Fruit fly (Drosophila melanogaster): Measurements from ENCODE around the gene Sur-8.

Gene Sur-8

dm6 chr3R:17410808-17411207 lies 8.5 kb upstream of the Sur-8 start, which contains the start of gene CG5863:
Gene CG5863, plus strand, starts transcription at chr3R:17411108.
- TF ChIP-seq CG32006 (GFP tag; optimal IDR thresholded peaks at IDR 0.05) (no peak), Gug (GFP tag; IDR thresholded peaks at IDR 0.05) (no peak), Eip78C (GFP tag) (no peak), Sox102F (GFP tag; optimal IDR thresholded peaks at IDR 0.05) (no peak), CG10669 (GFP tag; optimal IDR thresholded peaks at IDR 0.05) (no peak), CG11902 (GFP tag; optimal IDR thresholded peaks at IDR 0.05) (no peak), svp (GFP tag) (no peak), CG31627 (GFP tag; optimal IDR thresholded peaks at IDR 0.05) (no peak), Eip93F (GFP tag; optimal IDR thresholded peaks at IDR 0.05) (no peak), Blimp-1 (GFP tag; optimal IDR thresholded peaks at IDR 0.05) (no peak), Hr38 (GFP tag; optimal IDR thresholded peaks at IDR 0.05) (no peak), CG6276 (GFP tag; optimal IDR thresholded peaks at IDR 0.05) (no peak), CG16779 (tag; optimal IDR thresholded peaks at IDR 0.05) (no peak)

- TF ChIP-seq CG8632 (GFP tag; optimal IDR thresholded peaks at IDR 0.05) (no peak), Ets21C (GFP tag; optimal IDR thresholded peaks at IDR 0.05) (no peak), CG3919 (GFP tag; optimal IDR thresholded peaks at IDR 0.05) (no peak)
Observed at dm6 chr3R:17409319-17409718, 7.0 kb upstream of the Sur-8 start, which contains the start of gene CG5860. Gene CG5860, plus strand, starts transcription at chr3R:17409619.

dm6 chr3R:17407576-17407975 lies 5.3 kb upstream of the Sur-8 start, which contains the start of gene CG17283:
Gene CG17283, plus strand, starts transcription at chr3R:17407876.
- no peak for TF ChIP-seq Hr4 (GFP tag; optimal IDR thresholded peaks at IDR 0.05)
- TF ChIP-seq CG34406 (GFP tag; optimal IDR thresholded peaks at IDR 0.05): no peak
- no peak for TF ChIP-seq Hr39 (GFP tag; optimal IDR thresholded peaks at IDR 0.05)
- no peak for TF ChIP-seq CG6276 (GFP tag; optimal IDR thresholded peaks at IDR 0.05)
- TF ChIP-seq lz (GFP tag; optimal IDR thresholded peaks at IDR 0.05): no peak
- TF ChIP-seq dsx (GFP tag; optimal IDR thresholded peaks at IDR 0.05; ENCODE audit: poor library complexity, severe bottlenecking): no peak
- no peak for TF ChIP-seq Smox (GFP tag; optimal IDR thresholded peaks at IDR 0.05)
- TF ChIP-seq CG8319 (GFP tag; optimal IDR thresholded peaks at IDR 0.05): no peak
- TF ChIP-seq Eip93F (GFP tag; optimal IDR thresholded peaks at IDR 0.05): no peak
- no peak for TF ChIP-seq CG8119 (GFP tag; IDR thresholded peaks at IDR 0.05)
- TF ChIP-seq acj6 (GFP tag; optimal IDR thresholded peaks at IDR 0.05): no peak
- TF ChIP-seq dac (GFP tag; optimal IDR thresholded peaks at IDR 0.05): no peak
- TF ChIP-seq ss (GFP tag; optimal IDR thresholded peaks at IDR 0.05): no peak
- TF ChIP-seq CG6163 (GFP tag; IDR thresholded peaks at IDR 0.05): no peak
- no peak for TF ChIP-seq CG6854 (GFP tag; optimal IDR thresholded peaks at IDR 0.05)

dm6 chr3R:17406411-17406810 lies 4.1 kb upstream of the Sur-8 start, which contains the start of the genes CG42824 and CG42798:
Gene CG42824, minus strand, starts transcription at chr3R:17406511.
Gene CG42798, plus strand, starts transcription at chr3R:17406678.
- TF ChIP-seq Met (GFP tag; optimal IDR thresholded peaks at IDR 0.05) (no peak), Eip78C (GFP tag) (no peak), CG11902 (GFP tag; optimal IDR thresholded peaks at IDR 0.05) (no peak), CG6808 (GFP tag; optimal IDR thresholded peaks at IDR 0.05) (no peak), CG7368 (GFP tag; optimal IDR thresholded peaks at IDR 0.05) (no peak), CG10669 (GFP tag; optimal IDR thresholded peaks at IDR 0.05) (no peak), CG32006 (GFP tag; optimal IDR thresholded peaks at IDR 0.05) (no peak), CG6276 (GFP tag; optimal IDR thresholded peaks at IDR 0.05) (no peak), dsx (GFP tag; optimal IDR thresholded peaks at IDR 0.05; ENCODE audit: poor library complexity, severe bottlenecking) (no peak), Eip93F (GFP tag; optimal IDR thresholded peaks at IDR 0.05) (no peak), Sox15 (GFP tag; optimal IDR thresholded peaks at IDR 0.05) (no peak), ss (GFP tag; optimal IDR thresholded peaks at IDR 0.05) (no peak), CG11762 (GFP tag; optimal IDR thresholded peaks at IDR 0.05; ENCODE audit: insufficient read depth) (no peak), vri (GFP tag; optimal IDR thresholded peaks at IDR 0.05) (no peak)

All from whole organism, prepupa.